Fruit fly (Drosophila melanogaster) whole organism, prepupa: ENCODE results near the gene CG4174.
A peak's percentile ranks its signal among the peaks of the same experiment; 100 is the strongest.

ENCODE experiments used
- CG10631 ChIP-seq: fragments of 200-800 bp; sonication (Bioruptor generic); optimal IDR thresholded peaks from 2 replicates; lab custom pipeline; 2016; ENCODE audit warnings: missing biosample characterization, missing genetic modification characterization
- CG11762 ChIP-seq: fragments of 200-800 bp; sonication (Bioruptor generic); optimal IDR thresholded peaks from 3 replicates; lab custom pipeline; 2016; ENCODE audit warnings: missing biosample characterization, missing genetic modification characterization; ENCODE audit not compliant: insufficient read depth
- CG11902 ChIP-seq: fragments of 200-800 bp; sonication (Bioruptor generic); optimal IDR thresholded peaks from 3 replicates; lab custom pipeline; 2016; ENCODE audit warnings: missing biosample characterization, missing genetic modification characterization
- CG15336 ChIP-seq: fragments of 200-800 bp; sonication (Bioruptor generic); IDR thresholded peaks from 2 replicates; pipeline ENCODE4 v1.3.6; 2022; ENCODE audit warnings: missing biosample characterization, missing genetic modification characterization
- CG3032 ChIP-seq: fragments of 200-800 bp; optimal IDR thresholded peaks from 2 replicates; lab custom pipeline; 2019; ENCODE audit warnings: missing biosample characterization, mild to moderate bottlenecking, missing genetic modification characterization, moderate library complexity
- CG6276 ChIP-seq: fragments of 200-800 bp; sonication (Bioruptor generic); optimal IDR thresholded peaks from 2 replicates; lab custom pipeline; 2017; ENCODE audit warnings: missing biosample characterization, mild to moderate bottlenecking, missing genetic modification characterization
- CG6792 ChIP-seq: fragments of 200-800 bp; sonication (Bioruptor generic); optimal IDR thresholded peaks from 3 replicates; lab custom pipeline; 2016; ENCODE audit warnings: missing biosample characterization, missing genetic modification characterization
- CG6854 ChIP-seq: fragments of 200-800 bp; sonication (Bioruptor generic); optimal IDR thresholded peaks from 2 replicates; lab custom pipeline; 2017; ENCODE audit warnings: missing biosample characterization, mild to moderate bottlenecking, missing genetic modification characterization
- Eip78C ChIP-seq: fragments of 200-800 bp; sonication (Bioruptor generic); peaks from one replicate; lab custom pipeline; 2016; ENCODE audit warnings: missing biosample characterization, missing genetic modification characterization
- Eip93F ChIP-seq: fragments of 200-800 bp; sonication (Bioruptor generic); optimal IDR thresholded peaks from 2 replicates; lab custom pipeline; 2016; ENCODE audit warnings: missing biosample characterization, mild to moderate bottlenecking, missing genetic modification characterization
- Ets21C ChIP-seq: fragments of 200-800 bp; sonication (Bioruptor generic); optimal IDR thresholded peaks from 3 replicates; lab custom pipeline; 2016; ENCODE audit warnings: missing biosample characterization, missing genetic modification characterization
- Hr4 ChIP-seq: fragments of 200-800 bp; sonication (Bioruptor generic); optimal IDR thresholded peaks from 3 replicates; lab custom pipeline; 2016; ENCODE audit warnings: missing biosample characterization, missing genetic modification characterization
- Met ChIP-seq: fragments of 200-800 bp; sonication (Bioruptor generic); optimal IDR thresholded peaks from 3 replicates; lab custom pipeline; 2016; ENCODE audit warnings: missing biosample characterization, missing genetic modification characterization
- Sox15 ChIP-seq: fragments of 200-800 bp; sonication (Bioruptor generic); optimal IDR thresholded peaks from 3 replicates; lab custom pipeline; 2016; ENCODE audit warnings: missing biosample characterization, missing genetic modification characterization
- achi ChIP-seq: fragments of 200-800 bp; sonication (Bioruptor generic); optimal IDR thresholded peaks from 3 replicates; lab custom pipeline; 2016; ENCODE audit warnings: missing biosample characterization, missing genetic modification characterization
- dac ChIP-seq: fragments of 200-800 bp; sonication (Bioruptor generic); optimal IDR thresholded peaks from 2 replicates; lab custom pipeline; 2017; ENCODE audit warnings: missing biosample characterization, mild to moderate bottlenecking, missing genetic modification characterization
- eg ChIP-seq: fragments of 200-800 bp; sonication (Bioruptor generic); IDR thresholded peaks from 3 replicates; pipeline ENCODE4 v1.3.6; 2022; ENCODE audit warnings: missing biosample characterization, missing genetic modification characterization
- esn ChIP-seq: fragments of 200-800 bp; sonication (Bioruptor generic); optimal IDR thresholded peaks from 2 replicates; lab custom pipeline; 2016; ENCODE audit warnings: missing biosample characterization, mild to moderate bottlenecking, missing genetic modification characterization, moderate library complexity
- fd59A ChIP-seq: fragments of 200-800 bp; sonication (Bioruptor generic); optimal IDR thresholded peaks from 2 replicates; lab custom pipeline; 2017; ENCODE audit warnings: missing biosample characterization, mild to moderate bottlenecking, missing genetic modification characterization, missing genetic modification reagents
- fd85E ChIP-seq: fragments of 200-800 bp; sonication (Bioruptor generic); optimal IDR thresholded peaks from 3 replicates; lab custom pipeline; 2016; ENCODE audit warnings: missing biosample characterization, missing genetic modification characterization
- fkh ChIP-seq: fragments of 200-800 bp; sonication (Bioruptor generic); optimal IDR thresholded peaks from 3 replicates; lab custom pipeline; 2017; ENCODE audit warnings: missing biosample characterization, mild to moderate bottlenecking, missing genetic modification characterization, moderate library complexity
- ss ChIP-seq, 2 experiments: fragments of 200-800 bp; sonication (Bioruptor generic); optimal IDR thresholded peaks; 2 replicates in 1 of 2; 3 replicates in 1 of 2; lab custom pipeline; 2017 to 2018; ENCODE audit warnings: mild to moderate bottlenecking in 2 of 2, missing biosample characterization in 2 of 2, missing genetic modification characterization in 2 of 2, moderate library complexity in 1 of 2
- svp ChIP-seq: fragments of 200-800 bp; sonication (Bioruptor generic); peaks from one replicate; lab custom pipeline; 2016; ENCODE audit warnings: missing biosample characterization, missing genetic modification characterization
- vri ChIP-seq: fragments of 200-800 bp; sonication (Bioruptor generic); optimal IDR thresholded peaks from 3 replicates; lab custom pipeline; 2016; ENCODE audit warnings: missing biosample characterization, mild to moderate bottlenecking, missing genetic modification characterization

CG4174 gene

DNA sequence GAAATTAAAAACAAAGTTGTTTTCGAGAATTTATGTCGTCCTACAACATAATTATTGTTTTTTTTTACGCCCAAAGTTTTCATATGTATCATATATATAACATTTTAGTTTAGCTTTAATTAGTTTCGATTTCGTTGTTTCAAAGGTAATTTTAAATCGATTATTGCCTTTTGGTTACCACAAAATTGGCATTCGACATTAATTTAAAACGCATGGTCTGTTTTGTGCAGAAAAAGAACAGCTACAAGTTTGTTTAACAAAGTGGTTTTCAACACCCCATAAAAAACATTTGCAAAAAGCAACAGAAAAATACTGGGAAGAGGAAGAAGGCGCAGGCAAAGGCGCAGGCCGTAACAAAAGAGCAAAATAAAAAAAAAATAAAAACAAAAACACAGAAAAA is 20.7 kb upstream of the CG4174 start (continued):
- peak; percentile 10 for TF ChIP-seq CG6276 (GFP tag; lab: Kevin White, UChicago)
- peak; percentile 42 for TF ChIP-seq Hr4 (GFP tag; lab: Kevin White, UChicago)
- peak; percentile 27; the same call in 1 of the 2 replicates for TF ChIP-seq CG15336 (GFP tag; lab: Robert Waterston, UW)
- TF ChIP-seq, all 60 proteins: peak for 12

DNA sequence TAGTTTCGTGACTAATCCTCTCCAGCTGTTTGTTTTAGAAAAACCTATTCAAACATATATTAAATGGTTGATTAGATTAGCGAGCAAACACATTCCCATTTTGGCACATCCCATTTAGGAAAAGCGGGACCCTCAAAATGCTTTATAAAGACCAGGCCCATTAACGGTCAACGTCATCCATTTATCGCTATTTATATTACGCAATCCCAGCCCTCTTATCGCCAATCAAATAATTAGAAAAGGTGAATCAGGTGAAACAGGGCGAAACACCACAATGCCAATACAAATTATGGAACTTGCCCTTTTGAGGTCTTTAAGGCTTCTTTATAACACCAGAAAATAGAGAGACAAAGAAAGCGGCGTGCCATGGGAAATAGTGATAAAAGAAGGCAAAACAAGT is 20.3 kb upstream of the CG4174 start:
- TF ChIP-seq Eip78C (GFP tag; lab: Kevin White, UChicago) (no peak), vri (GFP tag; lab: Kevin White, UChicago) (peak; percentile 56)
- TF ChIP-seq, all 60 proteins: peak for 1

DNA sequence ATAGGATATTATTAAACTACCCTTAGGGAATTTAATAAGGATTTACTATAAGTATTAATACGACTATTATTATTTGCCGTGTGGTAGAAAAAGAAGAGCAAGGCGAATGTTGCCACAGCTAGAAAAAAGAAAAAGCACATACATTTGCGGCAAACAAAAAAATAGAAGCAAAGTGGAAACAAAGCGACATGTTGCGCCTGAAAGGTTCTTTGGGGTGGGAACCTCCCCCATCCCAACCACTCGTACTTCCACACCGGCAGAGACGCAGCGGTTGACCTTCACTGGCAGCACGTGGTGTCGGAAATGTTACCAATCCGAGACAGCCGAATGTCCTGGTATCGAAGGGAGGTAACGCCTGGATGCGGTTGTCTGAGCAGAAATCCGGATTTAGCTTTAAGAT is 19.6 kb upstream of the CG4174 start:
- TF ChIP-seq Met (GFP tag; lab: Kevin White, UChicago), result no peak
- no peak for TF ChIP-seq eg (GFP tag; lab: Robert Waterston, UW)
- TF ChIP-seq CG6276 (GFP tag; lab: Kevin White, UChicago), result no peak
- TF ChIP-seq CG10631 (GFP tag; lab: Kevin White, UChicago), result no peak
- TF ChIP-seq ss (GFP tag; optimal IDR thresholded peaks at IDR 0.05; lab: Kevin White, UChicago), result no peak

DNA sequence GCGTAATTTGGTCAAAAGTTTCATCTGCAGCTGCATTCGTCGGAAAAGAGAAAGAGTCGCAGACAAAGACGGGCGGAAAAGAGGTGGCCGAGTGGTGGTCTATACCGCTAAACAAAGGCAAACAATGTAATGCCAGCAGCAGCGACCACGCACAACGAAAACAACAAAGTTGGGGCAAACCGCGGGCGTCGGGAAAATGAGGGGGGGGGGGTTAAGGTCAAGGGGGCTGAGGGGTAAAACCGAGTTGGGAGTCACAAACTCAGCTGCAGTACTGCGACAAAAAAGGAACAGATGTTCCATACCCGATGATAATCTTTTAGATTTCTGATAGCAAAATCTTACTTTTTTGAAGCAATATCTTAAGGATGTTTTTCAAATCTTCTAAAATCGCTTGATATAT is 19.0 kb upstream of the CG4174 start:
- TF ChIP-seq CG11762 (GFP tag; lab: Kevin White, UChicago) (no peak), esn (GFP tag; lab: Kevin White, UChicago) (no peak), dac (GFP tag; lab: Kevin White, UChicago) (no peak), achi (GFP tag; lab: Kevin White, UChicago) (no peak), CG6854 (GFP tag; lab: Kevin White, UChicago) (no peak), CG10631 (GFP tag; lab: Kevin White, UChicago) (no peak), vri (GFP tag; lab: Kevin White, UChicago) (no peak), CG3032 (tag; lab: Kevin White, UChicago) (no peak), fd59A (GFP tag; lab: Kevin White, UChicago) (no peak), Ets21C (GFP tag; lab: Kevin White, UChicago) (no peak), CG6792 (GFP tag; lab: Kevin White, UChicago) (no peak), ss (GFP tag; optimal IDR thresholded peaks at IDR 0.05; lab: Kevin White, UChicago) (no peak), Sox15 (GFP tag; lab: Kevin White, UChicago) (no peak), fd85E (GFP tag; lab: Kevin White, UChicago) (no peak)

DNA sequence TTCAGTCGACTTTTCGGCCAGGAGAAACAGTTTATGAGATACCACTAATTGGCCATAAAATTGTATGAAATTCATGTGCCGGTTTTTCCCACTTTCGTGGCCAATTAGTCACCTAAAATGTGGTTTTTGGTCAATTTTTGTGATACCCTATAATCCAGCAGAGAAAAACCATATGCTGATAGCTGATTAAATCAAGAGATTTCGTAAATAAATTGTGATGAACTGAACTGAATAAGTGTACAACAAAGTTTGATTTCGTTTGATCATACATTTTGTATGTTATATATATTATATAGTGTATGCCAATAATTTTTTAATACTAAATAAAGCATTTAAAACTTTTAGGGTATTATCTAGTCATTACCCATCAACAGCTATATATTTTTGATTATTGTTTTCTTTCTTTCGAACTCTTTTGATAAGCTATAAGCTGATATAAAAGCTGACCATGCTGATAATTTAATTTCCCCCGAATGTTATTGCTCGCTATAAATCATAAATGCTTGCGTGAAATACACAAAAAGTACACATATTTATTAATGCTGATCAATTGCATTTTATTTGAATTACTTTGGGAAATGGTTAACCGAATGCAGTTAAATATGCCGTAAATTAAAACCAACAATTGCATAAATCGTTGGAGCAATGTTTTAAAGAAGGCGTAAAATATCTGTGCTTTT is 17.2 kb upstream of the CG4174 start:
- TF ChIP-seq achi (GFP tag; lab: Kevin White, UChicago) (no peak), svp (peak; percentile 29)

DNA sequence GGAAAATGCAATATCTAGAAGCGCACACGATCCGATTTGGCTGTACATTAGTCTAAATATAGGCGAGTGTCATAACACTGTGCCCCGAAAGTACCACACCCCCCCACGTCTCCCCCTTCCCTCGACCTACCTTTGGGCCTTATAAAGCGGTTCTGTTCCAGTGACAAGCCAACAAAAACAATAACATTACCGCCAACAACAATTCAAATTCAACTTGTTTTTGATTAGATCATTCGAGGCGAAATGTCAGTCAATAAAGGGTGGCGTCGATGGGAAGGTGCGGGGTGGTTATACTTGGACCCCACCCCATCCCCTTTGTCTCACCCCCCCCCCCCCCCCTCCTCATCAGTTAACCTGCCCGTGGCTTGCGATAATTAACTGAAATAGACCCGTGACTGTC is 15.3 kb upstream of the CG4174 start:
- TF ChIP-seq CG11902 (GFP tag; lab: Kevin White, UChicago) (no peak), svp (no peak), fkh (peak; percentile 75), CG11762 (GFP tag; lab: Kevin White, UChicago) (no peak), CG10631 (GFP tag; lab: Kevin White, UChicago) (no peak), Ets21C (GFP tag; lab: Kevin White, UChicago) (no peak), esn (GFP tag; lab: Kevin White, UChicago) (no peak), vri (GFP tag; lab: Kevin White, UChicago) (peak; percentile 60)
- TF ChIP-seq, all 60 proteins: peak for 2

DNA sequence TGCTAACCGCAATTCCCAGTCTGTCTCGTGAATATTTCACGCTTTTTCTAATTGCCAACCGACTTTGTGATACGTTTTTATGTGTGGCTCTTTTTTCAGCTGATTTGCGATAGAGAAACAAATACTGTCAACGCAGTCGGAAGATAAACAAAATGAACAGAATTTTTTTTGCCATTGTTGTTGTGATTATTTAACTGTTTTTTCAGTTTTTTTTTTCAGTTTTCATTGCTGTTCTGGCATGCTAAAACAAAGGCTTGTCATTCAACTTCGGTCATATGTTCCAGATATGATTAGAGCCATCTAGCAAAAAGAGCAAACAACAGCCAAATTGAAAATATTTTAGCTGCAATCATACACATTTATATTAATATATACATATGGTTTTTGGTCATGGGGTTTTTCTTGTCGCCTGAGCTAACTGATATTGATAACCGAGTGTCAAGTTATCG is 14.5 kb upstream of the CG4174 start:
- TF ChIP-seq vri (GFP tag; lab: Kevin White, UChicago) (peak; percentile 93), Sox15 (GFP tag; lab: Kevin White, UChicago) (no peak), fkh (peak; percentile 64), Eip93F (GFP tag; lab: Kevin White, UChicago) (peak; percentile 58)
